Fruit fly (Drosophila melanogaster) whole organism, pupa: ENCODE data around the gene pum.

Experiments
- CG10348 ChIP-seq: fragments of 200-800 bp; sonication (Bioruptor generic); IDR thresholded peaks from 2 replicates; pipeline ENCODE4 v1.3.6; 2022; ENCODE audit warnings: missing biosample characterization, missing genetic modification characterization
- CG12605 ChIP-seq: fragments of 200-800 bp; sonication (Bioruptor generic); IDR thresholded peaks from 2 replicates; pipeline ENCODE4 v1.3.6; 2022; ENCODE audit warnings: missing biosample characterization, missing genetic modification characterization
- CG13204 ChIP-seq: fragments of 200-800 bp; sonication (Bioruptor generic); optimal IDR thresholded peaks from 2 replicates; lab custom pipeline; 2018; ENCODE audit warnings: missing biosample characterization, mild to moderate bottlenecking, missing genetic modification characterization, moderate library complexity
- CG14655 ChIP-seq: fragments of 200-800 bp; sonication (Bioruptor generic); optimal IDR thresholded peaks from 3 replicates; lab custom pipeline; 2017; ENCODE audit warnings: mild to moderate bottlenecking, missing biosample characterization, missing genetic modification reagents, missing genetic modification characterization
- CG15710 ChIP-seq: fragments of 200-800 bp; sonication (Bioruptor generic); optimal IDR thresholded peaks from 2 replicates; lab custom pipeline; 2018; ENCODE audit warnings: missing biosample characterization, mild to moderate bottlenecking, missing genetic modification characterization, moderate library complexity
- CG17806 ChIP-seq: fragments of 200-800 bp; sonication (Bioruptor generic); optimal IDR thresholded peaks from 2 replicates; lab custom pipeline; 2018; ENCODE audit warnings: missing biosample characterization, mild to moderate bottlenecking, missing genetic modification characterization, moderate library complexity
- CG32121 ChIP-seq: fragments of 200-800 bp; sonication (Bioruptor generic); IDR thresholded peaks from 2 replicates; pipeline ENCODE4 v1.3.6; 2022; ENCODE audit warnings: missing biosample characterization, missing genetic modification characterization
- CG34367 ChIP-seq: fragments of 200-800 bp; sonication (Bioruptor generic); optimal IDR thresholded peaks from 2 replicates; lab custom pipeline; 2018; ENCODE audit warnings: missing biosample characterization, mild to moderate bottlenecking, missing genetic modification characterization
- CG4496 ChIP-seq: fragments of 200-800 bp; sonication (Bioruptor generic); IDR thresholded peaks from 3 replicates; pipeline ENCODE4 v1.3.6; 2022; ENCODE audit warnings: missing biosample characterization, missing genetic modification characterization
- CG8159 ChIP-seq: fragments of 200-800 bp; sonication (Bioruptor generic); optimal IDR thresholded peaks from 3 replicates; lab custom pipeline; 2018; ENCODE audit warnings: missing biosample characterization, mild to moderate bottlenecking, missing genetic modification characterization, moderate library complexity
- CG8301 ChIP-seq: fragments of 200-800 bp; sonication (Bioruptor generic); optimal IDR thresholded peaks from 2 replicates; lab custom pipeline; 2018; ENCODE audit warnings: missing biosample characterization, mild to moderate bottlenecking, missing genetic modification characterization
- CG9948 ChIP-seq: fragments of 200-800 bp; sonication (Bioruptor generic); optimal IDR thresholded peaks from 2 replicates; lab custom pipeline; 2018; ENCODE audit warnings: missing biosample characterization, mild to moderate bottlenecking, missing genetic modification characterization, moderate library complexity
- D1 ChIP-seq: fragments of 200-800 bp; sonication (Bioruptor generic); optimal IDR thresholded peaks from 2 replicates; lab custom pipeline; 2018; ENCODE audit warnings: missing biosample characterization, mild to moderate bottlenecking, missing genetic modification characterization, moderate library complexity
- EcR ChIP-seq: fragments of 200-800 bp; sonication (Bioruptor generic); optimal IDR thresholded peaks from 3 replicates; lab custom pipeline; 2019; ENCODE audit warnings: missing biosample characterization, missing genetic modification characterization, mild to moderate bottlenecking, moderate library complexity, missing genetic modification reagents
- Ets98B ChIP-seq: fragments of 200-800 bp; sonication (Bioruptor generic); IDR thresholded peaks from 2 replicates; pipeline ENCODE4 v1.3.6; 2022; ENCODE audit warnings: missing biosample characterization, missing genetic modification characterization
- Pif1A ChIP-seq: fragments of 200-800 bp; sonication (Bioruptor generic); optimal IDR thresholded peaks from 3 replicates; lab custom pipeline; 2016; ENCODE audit warnings: missing biosample characterization, missing genetic modification characterization
- Pif1B ChIP-seq: fragments of 200-800 bp; sonication (Bioruptor generic); optimal IDR thresholded peaks from 3 replicates; lab custom pipeline; 2016; ENCODE audit warnings: missing biosample characterization, missing genetic modification characterization
- Snoo ChIP-seq: fragments of 200-800 bp; sonication (Bioruptor generic); optimal IDR thresholded peaks from 3 replicates; lab custom pipeline; 2017; ENCODE audit warnings: missing biosample characterization, mild to moderate bottlenecking, missing genetic modification characterization, inconsistent platforms
- fd96Ca ChIP-seq: fragments of 200-800 bp; sonication (Bioruptor generic); IDR thresholded peaks from 3 replicates; pipeline ENCODE4 v1.3.6; 2022; ENCODE audit warnings: missing biosample characterization, missing genetic modification characterization
- gl ChIP-seq: fragments of 200-800 bp; sonication (Bioruptor generic); optimal IDR thresholded peaks from 2 replicates; lab custom pipeline; 2018; ENCODE audit warnings: missing biosample characterization, mild to moderate bottlenecking, missing genetic modification characterization
- rn ChIP-seq: fragments of 200-800 bp; sonication (Bioruptor generic); IDR thresholded peaks from 2 replicates; pipeline ENCODE4 v1.3.6; 2022; ENCODE audit warnings: missing biosample characterization, missing genetic modification characterization

The pum gene

dm6 chr3R:9229996-9230601 is 7.4 kb downstream of the pum start:
- peak; percentile 12 for TF ChIP-seq D1 (tag; lab: Kevin White, UChicago)
- TF ChIP-seq CG34367 (tag; lab: Kevin White, UChicago): peak; percentile 57
- TF ChIP-seq CG13204: no peak
- TF ChIP-seq Pif1A (GFP tag; lab: Kevin White, UChicago): peak; percentile 54
- peak; percentile 42 for TF ChIP-seq Snoo (tag; lab: Kevin White, UChicago)
- TF ChIP-seq gl (tag; lab: Kevin White, UChicago): no peak
- TF ChIP-seq EcR: no peak
- peak; percentile 54 for TF ChIP-seq CG14655
- TF ChIP-seq CG17806 (tag; lab: Kevin White, UChicago): peak; percentile 65
- peak; percentile 52 for TF ChIP-seq CG9948 (tag; lab: Kevin White, UChicago)
- peak; percentile 58; the same call in 1 of the 3 replicates for TF ChIP-seq CG4496
- 0 out of 2 replicates have a peak, but pooled peaks have one; percentile 23 for TF ChIP-seq CG32121 (GFP tag; lab: Robert Waterston, UW)
- peak; percentile 48 for TF ChIP-seq Pif1B (GFP tag; lab: Kevin White, UChicago)
- TF ChIP-seq rn (GFP tag; lab: Robert Waterston, UW): no peak
- peak; percentile 42 for TF ChIP-seq CG8301 (tag; lab: Kevin White, UChicago)
- TF ChIP-seq CG10348 (GFP tag; lab: Robert Waterston, UW): no peak
- TF ChIP-seq CG15710 (tag; lab: Kevin White, UChicago): peak; percentile 38
- TF ChIP-seq CG12605 (GFP tag; lab: Robert Waterston, UW): peak; percentile 57; the same call in 1 of the 2 replicates
- no peak; the same call in 2 of the 3 replicates for TF ChIP-seq fd96Ca (GFP tag; lab: Robert Waterston, UW)
- no peak for TF ChIP-seq Ets98B (GFP tag; lab: Robert Waterston, UW)
- TF ChIP-seq CG8159 (tag; lab: Kevin White, UChicago): peak; percentile 77

- TF ChIP-seq D1 (tag; lab: Kevin White, UChicago) (peak; percentile 99), CG8159 (tag; lab: Kevin White, UChicago) (peak; percentile 100), CG9948 (tag; lab: Kevin White, UChicago) (peak; percentile 100), EcR (peak; percentile 98), CG15710 (tag; lab: Kevin White, UChicago) (peak; percentile 100), CG12605 (GFP tag; lab: Robert Waterston, UW) (peak; percentile 97), CG8301 (tag; lab: Kevin White, UChicago) (peak; percentile 99), Pif1B (GFP tag; lab: Kevin White, UChicago) (peak; percentile 99), CG34367 (tag; lab: Kevin White, UChicago) (peak; percentile 100), CG32121 (GFP tag; lab: Robert Waterston, UW) (peak; percentile 88), fd96Ca (GFP tag; lab: Robert Waterston, UW) (peak; percentile 89), Pif1A (GFP tag; lab: Kevin White, UChicago) (peak; percentile 99), Ets98B (GFP tag; lab: Robert Waterston, UW) (peak; percentile 95), Snoo (tag; lab: Kevin White, UChicago) (peak; percentile 99), CG4496 (peak; percentile 98), CG14655 (peak; percentile 99), CG17806 (tag; lab: Kevin White, UChicago) (peak; percentile 100), CG13204 (peak; percentile 98), gl (tag; lab: Kevin White, UChicago) (peak; percentile 99), CG10348 (GFP tag; lab: Robert Waterston, UW) (peak; percentile 75; the same call in 1 of the 2 replicates), rn (GFP tag; lab: Robert Waterston, UW) (peak; percentile 95)
These were observed 8.2 kb downstream of the pum start for dm6 chr3R:9229075-9229835.

dm6 chr3R:9227944-9228343 is 9.5 kb downstream of the pum start:
- TF ChIP-seq fd96Ca (GFP tag; lab: Robert Waterston, UW): peak; percentile 39; the same call in 1 of the 3 replicates
- no peak for TF ChIP-seq CG13204
- TF ChIP-seq CG32121 (GFP tag; lab: Robert Waterston, UW): 0 out of 2 replicates have a peak, but pooled peaks have one; percentile 34
- no peak for TF ChIP-seq Snoo (tag; lab: Kevin White, UChicago)
- peak; percentile 51 for TF ChIP-seq CG14655
- no peak for TF ChIP-seq Pif1A (GFP tag; lab: Kevin White, UChicago)
- peak; percentile 69 for TF ChIP-seq CG8301 (tag; lab: Kevin White, UChicago)
- peak; percentile 34; the same call in 1 of the 2 replicates for TF ChIP-seq Ets98B (GFP tag; lab: Robert Waterston, UW)
- TF ChIP-seq CG4496: peak; percentile 77

- peak; percentile 83 for TF ChIP-seq CG8301 (tag; lab: Kevin White, UChicago)
- TF ChIP-seq CG15710 (tag; lab: Kevin White, UChicago): peak; percentile 82
- peak; percentile 81 for TF ChIP-seq Pif1B (GFP tag; lab: Kevin White, UChicago)
- peak; percentile 91 for TF ChIP-seq CG12605 (GFP tag; lab: Robert Waterston, UW)
- peak; percentile 76 for TF ChIP-seq CG34367 (tag; lab: Kevin White, UChicago)
- TF ChIP-seq CG9948 (tag; lab: Kevin White, UChicago): peak; percentile 84
- peak; percentile 88 for TF ChIP-seq fd96Ca (GFP tag; lab: Robert Waterston, UW)
- TF ChIP-seq CG8159 (tag; lab: Kevin White, UChicago): peak; percentile 87
- peak; percentile 80 for TF ChIP-seq Snoo (tag; lab: Kevin White, UChicago)
- TF ChIP-seq CG10348 (GFP tag; lab: Robert Waterston, UW): peak; percentile 88
- TF ChIP-seq Pif1A (GFP tag; lab: Kevin White, UChicago): peak; percentile 82
- peak; percentile 51 for TF ChIP-seq gl (tag; lab: Kevin White, UChicago)
- TF ChIP-seq rn (GFP tag; lab: Robert Waterston, UW): peak; percentile 84
- peak; percentile 95 for TF ChIP-seq CG32121 (GFP tag; lab: Robert Waterston, UW)
- no peak for TF ChIP-seq EcR
- TF ChIP-seq CG17806 (tag; lab: Kevin White, UChicago): peak; percentile 88
- peak; percentile 94 for TF ChIP-seq Ets98B (GFP tag; lab: Robert Waterston, UW)
- TF ChIP-seq CG13204: no peak
- peak; percentile 91 for TF ChIP-seq CG14655
- peak; percentile 53 for TF ChIP-seq D1 (tag; lab: Kevin White, UChicago)
- TF ChIP-seq CG4496: peak; percentile 94
These were observed 10.2 kb downstream of the pum start for dm6 chr3R:9227330-9227729.
